Fruit fly (Drosophila melanogaster) whole organism: ENCODE results near the gene xit.

ENCODE experiments used
- CG8478 ChIP-seq: fragments of >200 bp; optimal IDR thresholded peaks from 2 replicates; lab custom pipeline; 2018; ENCODE audit warnings: inconsistent platforms
- Dll ChIP-seq: fragments of >200 bp; optimal IDR thresholded peaks from 2 replicates; lab custom pipeline; 2017
- EcR ChIP-seq, 2 experiments: fragments of >200 bp; optimal IDR thresholded peaks; 2 replicates each; lab custom pipeline; 2017; ENCODE audit warnings: missing biosample characterization in 2 of 2, missing genetic modification characterization in 2 of 2, missing genetic modification reagents in 2 of 2
- pan ChIP-seq: fragments of >200 bp; optimal IDR thresholded peaks from 2 replicates; lab custom pipeline; 2017
- psq ChIP-seq: fragments of >200 bp; optimal IDR thresholded peaks from 2 replicates; lab custom pipeline; 2017
- usp ChIP-seq: fragments of >200 bp; optimal IDR thresholded peaks from 2 replicates; lab custom pipeline; 2017; ENCODE audit warnings: missing biosample characterization, missing genetic modification characterization, mixed read lengths

The xit gene

DNA sequence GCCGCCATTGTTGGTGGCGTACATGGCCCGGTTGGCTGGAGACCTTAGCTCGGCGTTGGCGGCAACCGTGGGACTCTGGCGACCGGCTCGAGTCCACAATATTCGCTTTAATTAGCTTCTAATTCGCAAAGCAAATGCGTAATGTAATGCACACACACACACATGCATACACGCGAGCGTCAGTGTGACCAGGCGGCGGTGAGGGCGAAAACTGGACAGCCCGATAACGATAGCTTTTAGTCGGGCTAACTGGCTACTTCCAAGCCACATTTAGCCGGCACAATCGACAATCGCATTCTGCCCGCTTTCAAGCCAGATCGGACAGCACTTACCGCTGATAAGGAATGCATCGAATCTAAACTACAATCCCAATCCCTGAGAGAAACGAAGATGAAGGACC is at the start of gene xit, which contains the start of gene Nf-YC:
Gene xit, plus strand, starts transcription at position 314 of the 400 bp plus-strand sequence.
Gene Nf-YC, minus strand, starts transcription at position 217 of the 400 bp plus-strand sequence.
- no peak for TF ChIP-seq EcR (GFP tag; optimal IDR thresholded peaks at IDR 0.05; lab: Kevin White, UChicago)
- TF ChIP-seq psq (lab: Kevin White, UChicago), result no peak
- TF ChIP-seq pan, result no peak

DNA sequence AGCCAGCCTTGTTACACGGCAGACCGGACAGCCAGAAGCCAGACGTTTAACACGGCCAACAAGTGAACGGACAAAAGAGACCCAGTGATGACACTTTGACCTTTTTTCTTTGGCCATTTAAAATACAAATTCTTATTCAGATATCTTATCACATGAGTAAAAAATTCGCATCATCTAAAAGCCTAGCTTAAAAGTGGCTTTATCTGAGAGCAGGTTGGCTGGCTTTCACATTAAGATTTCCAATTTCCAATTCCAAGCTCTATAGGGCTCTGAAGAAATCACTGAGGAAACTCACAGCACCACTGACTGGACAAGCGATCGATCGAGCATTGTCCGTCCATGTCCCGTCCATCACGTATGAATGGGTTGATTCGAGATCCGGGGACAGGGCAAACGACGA is 45.2 kb upstream of the xit start:
- TF ChIP-seq pan (no peak), EcR (GFP tag; optimal IDR thresholded peaks at IDR 0.05; lab: Kevin White, UChicago) (no peak)

DNA sequence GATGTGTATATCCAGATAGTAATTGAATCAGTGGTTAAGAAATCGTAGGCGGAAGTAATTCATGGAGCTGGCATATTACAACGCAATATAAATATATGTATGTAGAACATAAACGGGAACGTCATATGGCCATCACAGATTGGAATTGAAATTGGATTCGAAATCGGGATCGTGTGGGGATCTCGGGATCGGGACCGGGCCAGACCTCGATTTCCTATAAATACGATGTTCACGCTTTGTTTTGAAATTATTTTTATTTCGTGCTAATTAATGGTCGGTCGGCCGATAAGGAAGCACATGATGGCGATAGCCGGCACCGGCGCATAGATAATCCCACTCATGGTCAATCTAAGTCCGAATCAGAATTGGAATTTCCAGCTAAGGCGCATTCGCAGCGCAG is 44.5 kb upstream of the xit start:
- no peak for TF ChIP-seq psq (lab: Kevin White, UChicago)
- no peak for TF ChIP-seq CG8478 (lab: Kevin White, UChicago)
- TF ChIP-seq Dll, result no peak
- no peak for TF ChIP-seq pan
- TF ChIP-seq EcR (GFP tag; optimal IDR thresholded peaks at IDR 0.05; lab: Kevin White, UChicago), result no peak
- TF ChIP-seq usp (GFP tag; lab: Kevin White, UChicago), result no peak

DNA sequence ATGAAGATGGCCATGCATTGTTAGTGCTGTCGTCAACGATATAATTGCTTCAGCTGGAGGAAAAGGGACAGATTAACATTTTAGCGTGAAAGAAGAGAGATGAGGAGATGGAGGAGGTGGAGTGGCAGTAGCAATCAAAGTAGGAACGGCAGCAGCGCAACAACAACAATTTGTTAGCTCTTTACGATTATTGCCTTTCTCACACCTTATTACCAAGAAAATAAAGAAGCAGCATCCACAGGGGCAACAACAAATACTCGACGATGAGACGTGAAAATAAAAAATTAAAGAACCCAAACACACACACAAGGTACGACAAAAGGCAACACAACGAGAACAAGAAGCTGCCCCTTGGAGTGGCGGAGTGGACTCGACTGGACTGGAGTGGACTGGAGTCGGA is 43.9 kb upstream of the xit start:
- TF ChIP-seq EcR (GFP tag; optimal IDR thresholded peaks at IDR 0.05; lab: Kevin White, UChicago) (no peak), psq (lab: Kevin White, UChicago) (no peak), usp (GFP tag; lab: Kevin White, UChicago) (no peak), pan (no peak), CG8478 (lab: Kevin White, UChicago) (no peak), Dll (no peak)

DNA sequence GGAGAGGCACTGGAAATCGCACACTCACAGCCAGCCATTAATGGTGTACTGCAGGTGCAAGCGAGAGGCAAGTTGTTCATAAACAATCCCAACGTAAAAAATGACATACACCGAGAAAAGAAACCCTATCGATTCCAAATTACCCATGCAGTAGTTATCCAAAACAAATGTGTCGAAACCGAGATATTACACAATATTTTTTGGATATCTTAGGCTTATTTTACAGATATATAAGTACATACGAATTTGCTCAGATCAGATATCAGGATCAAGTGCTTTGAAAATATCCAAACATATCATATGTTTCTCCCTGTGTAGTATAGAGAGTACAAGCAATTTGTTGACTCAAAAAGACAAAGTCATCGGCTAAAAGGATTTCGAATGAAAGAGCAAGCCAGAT is 43.4 kb upstream of the xit start:
- TF ChIP-seq EcR (GFP tag; optimal IDR thresholded peaks at IDR 0.05; lab: Kevin White, UChicago) (no peak), Dll (no peak), CG8478 (lab: Kevin White, UChicago) (no peak), usp (GFP tag; lab: Kevin White, UChicago) (no peak)

DNA sequence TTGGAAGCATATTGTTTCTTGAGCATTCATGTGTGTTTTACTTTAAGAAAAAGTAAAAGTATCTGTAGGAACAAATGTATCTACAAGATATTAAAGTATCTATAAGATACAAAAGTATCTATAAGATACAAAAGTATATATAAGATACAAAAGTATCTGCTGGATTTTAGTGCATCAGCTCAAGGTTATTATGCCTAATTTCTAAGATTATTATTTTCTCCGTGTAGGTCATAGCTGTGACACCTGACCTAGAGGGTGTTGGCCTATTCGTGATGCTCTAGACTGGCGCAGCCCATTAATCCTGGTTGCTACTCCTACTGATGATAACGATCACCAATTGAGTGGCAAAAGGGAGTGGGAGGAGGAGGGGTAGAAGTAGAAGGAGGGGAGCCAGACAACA is 42.7 kb upstream of the xit start:
- no peak for TF ChIP-seq psq (lab: Kevin White, UChicago)
- TF ChIP-seq EcR (GFP tag; optimal IDR thresholded peaks at IDR 0.05; lab: Kevin White, UChicago), result no peak
- TF ChIP-seq pan, result peak; percentile 55
- TF ChIP-seq usp (GFP tag; lab: Kevin White, UChicago), result no peak
- TF ChIP-seq CG8478 (lab: Kevin White, UChicago), result no peak

DNA sequence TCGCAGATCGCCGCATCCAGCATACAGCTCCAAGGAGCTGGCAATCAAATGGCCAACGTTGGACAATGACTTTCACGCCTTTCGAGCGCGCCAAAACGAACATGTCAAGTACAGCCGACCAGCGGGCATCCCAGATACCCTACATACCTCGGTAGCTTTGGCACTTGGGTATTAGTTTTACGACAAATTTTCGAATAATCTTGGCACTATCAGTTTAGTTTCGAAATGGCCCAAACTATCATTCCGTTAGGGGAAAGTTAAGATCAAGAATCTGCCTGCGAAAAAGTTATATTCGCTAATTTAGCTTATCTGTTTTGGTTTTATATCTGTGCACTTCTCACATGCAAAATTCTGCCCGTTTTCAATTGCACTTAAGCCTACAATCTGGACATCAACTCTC is 42.0 kb upstream of the xit start:
- TF ChIP-seq EcR (GFP tag; optimal IDR thresholded peaks at IDR 0.05; lab: Kevin White, UChicago) (no peak), usp (GFP tag; lab: Kevin White, UChicago) (no peak), psq (lab: Kevin White, UChicago) (no peak), CG8478 (lab: Kevin White, UChicago) (no peak), Dll (no peak), pan (no peak)

DNA sequence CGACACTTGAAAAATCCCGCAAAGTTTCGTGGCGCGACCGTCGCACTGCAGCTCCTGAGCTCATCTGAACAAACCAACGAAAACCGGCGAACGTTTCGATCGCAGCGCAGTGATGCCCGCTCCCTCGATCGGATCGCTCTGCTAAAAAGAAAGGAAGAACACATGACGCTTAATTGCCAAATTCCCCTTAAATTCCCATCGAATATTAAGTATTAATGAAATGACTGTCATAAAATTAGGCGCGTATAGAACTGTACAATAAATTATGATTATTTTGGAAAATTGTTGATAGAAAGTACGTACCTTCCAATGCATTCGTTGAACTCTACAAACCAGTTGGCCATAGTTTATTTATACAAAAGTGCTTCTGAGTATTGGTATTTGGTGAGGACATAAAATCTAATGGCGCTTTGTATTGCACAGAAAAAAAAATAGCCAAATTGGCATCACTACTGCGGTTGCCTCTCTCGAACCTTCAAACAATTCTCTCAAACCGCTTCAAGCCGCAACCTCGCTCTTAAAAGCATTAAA is 41.1 kb upstream of the xit start, which contains the start of gene shf:
Gene shf, minus strand, starts transcription at position 51 of the 531 bp plus-strand sequence.
- no peak for TF ChIP-seq Dll
- no peak for TF ChIP-seq psq (lab: Kevin White, UChicago)
- no peak for TF ChIP-seq CG8478 (lab: Kevin White, UChicago)
- TF ChIP-seq usp (GFP tag; lab: Kevin White, UChicago), result no peak
- no peak for TF ChIP-seq pan
- no peak for TF ChIP-seq EcR (GFP tag; optimal IDR thresholded peaks at IDR 0.05; lab: Kevin White, UChicago)

DNA sequence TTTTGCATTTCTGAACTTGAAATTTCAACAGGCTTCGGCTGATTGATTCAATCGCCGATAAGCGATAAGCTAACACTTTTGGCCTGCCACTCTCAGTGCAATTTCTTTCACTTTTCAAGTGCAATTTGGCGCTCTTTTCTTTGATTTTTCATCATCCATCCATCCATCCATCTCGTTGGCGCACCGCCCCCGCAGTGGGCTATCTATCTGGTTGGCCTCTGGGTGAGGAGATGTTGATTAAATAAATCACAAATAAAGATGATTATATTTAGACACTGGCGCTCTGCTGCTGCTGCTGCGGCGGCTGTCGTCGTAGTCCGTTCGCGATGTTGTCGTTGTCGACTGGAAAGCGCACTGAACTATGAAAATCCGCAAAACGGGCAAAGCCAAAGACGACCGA is 29.9 kb upstream of the xit start:
- no peak for TF ChIP-seq EcR (GFP tag; optimal IDR thresholded peaks at IDR 0.05; lab: Kevin White, UChicago)
- no peak for TF ChIP-seq usp (GFP tag; lab: Kevin White, UChicago)
- TF ChIP-seq psq (lab: Kevin White, UChicago), result no peak
- TF ChIP-seq Dll, result no peak
- no peak for TF ChIP-seq pan
- no peak for TF ChIP-seq CG8478 (lab: Kevin White, UChicago)

DNA sequence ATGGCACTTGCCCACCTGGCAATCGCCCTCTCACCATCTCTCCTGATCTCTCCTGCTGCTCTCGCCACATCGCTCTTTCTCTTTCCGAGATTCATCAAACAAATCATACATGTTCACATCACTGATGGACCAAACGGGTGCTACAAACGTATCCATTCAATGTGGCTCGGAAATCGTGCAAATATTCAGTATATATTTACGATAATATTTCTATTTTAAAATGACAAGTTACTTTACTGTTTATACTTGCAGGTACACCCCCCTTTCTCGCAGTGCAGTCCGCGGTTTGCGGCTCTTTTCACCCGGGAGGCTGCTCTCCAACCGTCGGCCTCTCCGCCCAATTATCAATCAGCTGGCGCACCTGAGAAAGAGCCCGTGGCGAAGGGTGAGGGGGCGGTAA is 29.3 kb upstream of the xit start:
- peak; percentile 50 for TF ChIP-seq Dll
- no peak for TF ChIP-seq CG8478 (lab: Kevin White, UChicago)
- TF ChIP-seq EcR (GFP tag; optimal IDR thresholded peaks at IDR 0.05; lab: Kevin White, UChicago), result no peak

DNA sequence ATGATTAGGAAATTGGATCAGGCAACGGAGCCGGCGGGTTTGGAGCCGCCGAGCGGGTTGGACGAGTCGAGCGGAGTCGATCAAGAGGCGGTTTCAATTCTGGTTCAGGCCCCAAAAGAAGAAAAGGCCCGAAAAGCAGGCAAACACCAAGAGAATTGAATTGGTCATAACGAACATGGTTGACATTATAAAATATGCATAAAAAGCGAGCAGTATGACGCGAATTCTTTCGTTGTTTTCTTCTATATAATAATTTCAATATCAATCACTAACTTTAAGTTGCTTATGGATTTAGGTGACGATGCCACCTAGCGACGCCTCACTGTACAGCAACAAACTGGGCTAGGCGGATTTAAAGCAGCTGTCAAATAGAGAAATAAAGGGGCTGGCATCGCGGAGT is 27.9 kb upstream of the xit start:
- TF ChIP-seq EcR (GFP tag; optimal IDR thresholded peaks at IDR 0.05; lab: Kevin White, UChicago) (no peak), Dll (no peak), usp (GFP tag; lab: Kevin White, UChicago) (no peak), pan (no peak), CG8478 (lab: Kevin White, UChicago) (no peak), psq (lab: Kevin White, UChicago) (no peak)

DNA sequence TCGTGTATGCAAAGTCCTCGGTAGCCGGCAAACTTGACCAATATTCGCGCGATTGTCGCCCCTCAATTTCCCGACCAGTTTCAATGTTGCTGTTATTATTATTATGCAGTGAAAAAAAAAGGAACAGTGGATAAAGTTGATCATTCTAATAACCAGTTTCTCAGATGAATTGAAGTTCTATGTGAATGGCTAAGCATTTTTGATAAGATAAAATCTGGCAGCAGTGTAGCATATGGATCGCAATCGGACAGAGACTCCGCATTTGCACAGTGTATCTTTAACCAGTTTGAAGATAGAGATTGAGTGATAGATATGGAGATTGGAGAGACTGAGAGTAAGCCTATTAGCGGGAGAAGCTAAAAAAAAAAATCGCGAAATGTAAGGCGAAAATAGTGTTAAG is 27.4 kb upstream of the xit start:
- TF ChIP-seq CG8478 (lab: Kevin White, UChicago) (no peak), EcR (GFP tag; optimal IDR thresholded peaks at IDR 0.05; lab: Kevin White, UChicago) (no peak), pan (no peak), Dll (no peak), usp (GFP tag; lab: Kevin White, UChicago) (no peak), psq (lab: Kevin White, UChicago) (no peak)

DNA sequence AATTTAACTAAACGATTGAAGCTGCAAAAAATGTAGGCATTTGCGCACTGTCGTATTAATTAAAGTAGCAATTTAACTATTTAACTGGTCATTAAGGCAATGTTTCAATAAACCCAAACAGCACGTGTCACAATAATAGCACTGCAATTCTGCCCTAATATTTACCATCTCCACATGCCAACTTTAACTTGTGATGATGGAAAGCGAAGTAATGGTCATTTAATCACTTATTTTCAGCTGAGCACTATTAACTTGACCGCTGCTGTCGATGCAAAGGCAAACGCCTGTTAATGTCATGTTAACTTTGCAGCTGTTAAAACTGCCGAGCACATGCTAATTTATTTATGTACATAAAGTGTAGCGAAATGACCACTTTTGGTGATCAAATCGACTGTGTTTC is 26.6 kb upstream of the xit start:
- TF ChIP-seq EcR (GFP tag; optimal IDR thresholded peaks at IDR 0.05; lab: Kevin White, UChicago) (no peak), usp (GFP tag; lab: Kevin White, UChicago) (no peak), Dll (no peak), CG8478 (lab: Kevin White, UChicago) (no peak), pan (no peak), psq (lab: Kevin White, UChicago) (no peak)
